Fruit fly (Drosophila melanogaster): ENCODE results near the gene CG14006.

- TF ChIP-seq CG14711 (tag; optimal IDR thresholded peaks at IDR 0.05) (no peak), Crg-1 (GFP tag; optimal IDR thresholded peaks at IDR 0.05) (no peak), Mnt (GFP tag; optimal IDR thresholded peaks at IDR 0.05) (no peak), Clk (GFP tag; optimal IDR thresholded peaks at IDR 0.05) (no peak), CG33017 (tag; optimal IDR thresholded peaks at IDR 0.05) (no peak), ovo (GFP tag; optimal IDR thresholded peaks at IDR 0.05) (no peak), tj (GFP tag; optimal IDR thresholded peaks at IDR 0.05) (no peak), CG7045 (GFP tag; optimal IDR thresholded peaks at IDR 0.05) (no peak), CG5204 (GFP tag; optimal IDR thresholded peaks at IDR 0.05) (no peak)
These were observed at the start of gene CG14006 for dm6 chr2L:5728711-5729110.
